Fruit fly (Drosophila melanogaster) whole organism, prepupa: Measurements from ENCODE around the gene CG5180.

ENCODE experiments used
- CG15336 ChIP-seq: fragments of 200-800 bp; sonication (Bioruptor generic); IDR thresholded peaks from 2 replicates; pipeline ENCODE4 v1.3.6; 2022; ENCODE audit warnings: missing biosample characterization, missing genetic modification characterization
- CG16779 ChIP-seq: fragments of 200-800 bp; sonication (Bioruptor generic); optimal IDR thresholded peaks from 3 replicates; lab custom pipeline; 2017; ENCODE audit warnings: missing biosample characterization, mild to moderate bottlenecking, missing genetic modification characterization
- CG3919 ChIP-seq: fragments of 200-800 bp; sonication (Bioruptor generic); optimal IDR thresholded peaks from 3 replicates; lab custom pipeline; 2016; ENCODE audit warnings: missing biosample characterization, missing genetic modification characterization
- CG9139 ChIP-seq: fragments of 200-800 bp; sonication (Bioruptor generic); optimal IDR thresholded peaks from 3 replicates; lab custom pipeline; 2017; ENCODE audit warnings: missing biosample characterization, mild to moderate bottlenecking, missing genetic modification characterization
- Gug ChIP-seq: fragments of 200-800 bp; sonication (Bioruptor generic); IDR thresholded peaks from 2 replicates; pipeline ENCODE4 v1.3.6; 2022; ENCODE audit warnings: missing biosample characterization, missing genetic modification characterization
- acj6 ChIP-seq: fragments of 200-800 bp; sonication (Bioruptor generic); optimal IDR thresholded peaks from 3 replicates; lab custom pipeline; 2016; ENCODE audit warnings: missing biosample characterization, missing genetic modification characterization
- eg ChIP-seq: fragments of 200-800 bp; sonication (Bioruptor generic); IDR thresholded peaks from 3 replicates; pipeline ENCODE4 v1.3.6; 2022; ENCODE audit warnings: missing biosample characterization, missing genetic modification characterization
- fkh ChIP-seq: fragments of 200-800 bp; sonication (Bioruptor generic); optimal IDR thresholded peaks from 3 replicates; lab custom pipeline; 2017; ENCODE audit warnings: missing biosample characterization, mild to moderate bottlenecking, missing genetic modification characterization, moderate library complexity
- lz ChIP-seq: fragments of 200-800 bp; sonication (Bioruptor generic); optimal IDR thresholded peaks from 3 replicates; lab custom pipeline; 2016; ENCODE audit warnings: missing biosample characterization, missing genetic modification characterization
- svp ChIP-seq: fragments of 200-800 bp; sonication (Bioruptor generic); peaks from one replicate; lab custom pipeline; 2016; ENCODE audit warnings: missing biosample characterization, missing genetic modification characterization
- vri ChIP-seq: fragments of 200-800 bp; sonication (Bioruptor generic); optimal IDR thresholded peaks from 3 replicates; lab custom pipeline; 2016; ENCODE audit warnings: missing biosample characterization, mild to moderate bottlenecking, missing genetic modification characterization

dm6 chr3R:20595145-20595812, 37.5 kb downstream of the CG5180 start:
- TF ChIP-seq CG16779 (tag; lab: Kevin White, UChicago) (no peak), acj6 (GFP tag; lab: Kevin White, UChicago) (no peak), lz (GFP tag; lab: Kevin White, UChicago) (no peak), Gug (GFP tag; lab: Robert Waterston, UW) (no peak), CG3919 (no peak), CG9139 (no peak), fkh (GFP tag; lab: Kevin White, UChicago) (no peak), vri (GFP tag; lab: Kevin White, UChicago) (no peak), svp (GFP tag; lab: Kevin White, UChicago) (no peak), eg (GFP tag; lab: Robert Waterston, UW) (no peak), CG15336 (GFP tag; lab: Robert Waterston, UW) (no peak)
